Fruit fly (Drosophila melanogaster) whole organism, adult: ENCODE results near the gene Sec16.
A peak's percentile ranks its signal among the peaks of the same experiment; 100 is the strongest.

Experiments
- CG11617 ChIP-seq: fragments of 200-800 bp; sonication (Bioruptor generic); optimal IDR thresholded peaks from 2 replicates; lab custom pipeline; 2017; ENCODE audit warnings: mild to moderate bottlenecking, missing biosample characterization, missing genetic modification reagents, missing genetic modification characterization
- CG12768 ChIP-seq: fragments of 200-800 bp; sonication (Bioruptor generic); optimal IDR thresholded peaks from 2 replicates; lab custom pipeline; 2017; ENCODE audit warnings: missing biosample characterization, missing genetic modification characterization, mild to moderate bottlenecking, moderate library complexity, missing genetic modification reagents
- CG14711 ChIP-seq: fragments of 200-800 bp; sonication (Bioruptor generic); optimal IDR thresholded peaks from 2 replicates; lab custom pipeline; 2018; ENCODE audit warnings: missing biosample characterization, mild to moderate bottlenecking, missing genetic modification characterization, moderate library complexity
- CG1620 ChIP-seq: fragments of 200-800 bp; sonication (Bioruptor generic); optimal IDR thresholded peaks from 2 replicates; lab custom pipeline; 2016; ENCODE audit warnings: missing biosample characterization, missing genetic modification characterization
- CG33017 ChIP-seq: fragments of 200-800 bp; sonication (Bioruptor generic); optimal IDR thresholded peaks from 2 replicates; lab custom pipeline; 2018; ENCODE audit warnings: missing biosample characterization, mild to moderate bottlenecking, missing genetic modification characterization, moderate library complexity
- CG5204 ChIP-seq: fragments of 200-800 bp; sonication (Bioruptor generic); optimal IDR thresholded peaks from 2 replicates; lab custom pipeline; 2016; ENCODE audit warnings: missing biosample characterization, missing genetic modification characterization
- CG7045 ChIP-seq: fragments of 200-800 bp; sonication (Bioruptor generic); optimal IDR thresholded peaks from 2 replicates; lab custom pipeline; 2017; ENCODE audit warnings: missing biosample characterization, mild to moderate bottlenecking, missing genetic modification characterization
- CG7101 ChIP-seq: fragments of 200-800 bp; sonication (Bioruptor generic); optimal IDR thresholded peaks from 2 replicates; lab custom pipeline; 2018; ENCODE audit warnings: missing biosample characterization, mild to moderate bottlenecking, missing genetic modification characterization, moderate library complexity
- Clk ChIP-seq: fragments of 200-800 bp; sonication (Bioruptor generic); optimal IDR thresholded peaks from 2 replicates; lab custom pipeline; 2017; ENCODE audit warnings: missing biosample characterization, missing genetic modification characterization
- Crg-1 ChIP-seq: fragments of 200-800 bp; sonication (Bioruptor generic); optimal IDR thresholded peaks from 2 replicates; lab custom pipeline; 2016; ENCODE audit warnings: missing biosample characterization, missing genetic modification characterization
- Hr96 ChIP-seq: fragments of 200-800 bp; sonication (Bioruptor generic); optimal IDR thresholded peaks from 2 replicates; lab custom pipeline; 2016; ENCODE audit warnings: missing biosample characterization, missing genetic modification characterization
- Mnt ChIP-seq: fragments of 200-800 bp; sonication (Bioruptor generic); optimal IDR thresholded peaks from 2 replicates; lab custom pipeline; 2016; ENCODE audit warnings: missing biosample characterization, mild to moderate bottlenecking, missing genetic modification characterization
- bab1 ChIP-seq: fragments of 200-800 bp; sonication (Bioruptor generic); optimal IDR thresholded peaks from 3 replicates; lab custom pipeline; 2019; ENCODE audit warnings: missing biosample characterization, mild to moderate bottlenecking, missing genetic modification characterization, moderate library complexity
- cic ChIP-seq: fragments of 200-800 bp; sonication (Bioruptor generic); optimal IDR thresholded peaks from 2 replicates; lab custom pipeline; 2017; ENCODE audit warnings: missing biosample characterization, mild to moderate bottlenecking, missing genetic modification characterization, moderate library complexity
- cnc ChIP-seq, 2 experiments: fragments of >200 bp; optimal IDR thresholded peaks; 2 replicates each; lab custom pipeline; 2017
- kay ChIP-seq: fragments of 200-800 bp; sonication (Bioruptor generic); peaks from one replicate; lab custom pipeline; 2016; ENCODE audit warnings: missing biosample characterization, missing genetic modification characterization, borderline replicate concordance
- ovo ChIP-seq: fragments of 200-800 bp; sonication (Bioruptor generic); optimal IDR thresholded peaks from 2 replicates; lab custom pipeline; 2016; ENCODE audit warnings: missing biosample characterization, missing genetic modification characterization
- pad ChIP-seq: fragments of 200-800 bp; sonication (Bioruptor generic); optimal IDR thresholded peaks from 3 replicates; lab custom pipeline; 2017; ENCODE audit warnings: missing biosample characterization, missing genetic modification characterization, mild to moderate bottlenecking, moderate library complexity, missing genetic modification reagents
- tj ChIP-seq: fragments of 200-800 bp; sonication (Bioruptor generic); optimal IDR thresholded peaks from 3 replicates; lab custom pipeline; 2017; ENCODE audit warnings: missing biosample characterization, mild to moderate bottlenecking, missing genetic modification characterization, moderate library complexity
- toe ChIP-seq: fragments of 200-800 bp; sonication (Bioruptor generic); optimal IDR thresholded peaks from 2 replicates; lab custom pipeline; 2016; ENCODE audit warnings: missing biosample characterization, missing genetic modification characterization

Sec16 gene

dm6 chrX:12621640-12622039 lies 25.8 kb downstream of the Sec16 start:
- TF ChIP-seq CG11617 (GFP tag; lab: Kevin White, UChicago) = no peak
- no peak for TF ChIP-seq Clk (GFP tag; lab: Kevin White, UChicago)
- TF ChIP-seq CG33017 (tag; lab: Kevin White, UChicago) = no peak

dm6 chrX:12623992-12624391 lies 28.1 kb downstream of the Sec16 start, which contains the start of gene CG15728:
Gene CG15728 (plus strand): TSS chrX:12624292.
- TF ChIP-seq ovo (GFP tag; lab: Kevin White, UChicago) = no peak
- TF ChIP-seq bab1 (GFP tag; lab: Kevin White, UChicago) = no peak
- TF ChIP-seq Crg-1 (GFP tag; lab: Kevin White, UChicago) = no peak
- TF ChIP-seq CG1620 (GFP tag; lab: Kevin White, UChicago) = no peak
- no peak for TF ChIP-seq Mnt (GFP tag; lab: Kevin White, UChicago)
- TF ChIP-seq toe = no peak
- no peak for TF ChIP-seq CG33017 (tag; lab: Kevin White, UChicago)
- TF ChIP-seq CG12768 (GFP tag; lab: Kevin White, UChicago) = no peak
- no peak for TF ChIP-seq Hr96
- no peak for TF ChIP-seq CG14711 (tag; lab: Kevin White, UChicago)
- TF ChIP-seq CG7045 (GFP tag; lab: Kevin White, UChicago) = no peak
- TF ChIP-seq Clk (GFP tag; lab: Kevin White, UChicago) = no peak
- TF ChIP-seq CG5204 (GFP tag; lab: Kevin White, UChicago) = no peak
- no peak for TF ChIP-seq cic (GFP tag; lab: Kevin White, UChicago)
- no peak for TF ChIP-seq CG7101 (tag; lab: Kevin White, UChicago)
- no peak for TF ChIP-seq cnc (optimal IDR thresholded peaks at IDR 0.05; lab: Kevin White, UChicago)
- no peak for TF ChIP-seq pad (GFP tag; lab: Kevin White, UChicago)
- TF ChIP-seq tj (GFP tag; lab: Kevin White, UChicago) = no peak
- TF ChIP-seq CG11617 (GFP tag; lab: Kevin White, UChicago) = no peak

DNA sequence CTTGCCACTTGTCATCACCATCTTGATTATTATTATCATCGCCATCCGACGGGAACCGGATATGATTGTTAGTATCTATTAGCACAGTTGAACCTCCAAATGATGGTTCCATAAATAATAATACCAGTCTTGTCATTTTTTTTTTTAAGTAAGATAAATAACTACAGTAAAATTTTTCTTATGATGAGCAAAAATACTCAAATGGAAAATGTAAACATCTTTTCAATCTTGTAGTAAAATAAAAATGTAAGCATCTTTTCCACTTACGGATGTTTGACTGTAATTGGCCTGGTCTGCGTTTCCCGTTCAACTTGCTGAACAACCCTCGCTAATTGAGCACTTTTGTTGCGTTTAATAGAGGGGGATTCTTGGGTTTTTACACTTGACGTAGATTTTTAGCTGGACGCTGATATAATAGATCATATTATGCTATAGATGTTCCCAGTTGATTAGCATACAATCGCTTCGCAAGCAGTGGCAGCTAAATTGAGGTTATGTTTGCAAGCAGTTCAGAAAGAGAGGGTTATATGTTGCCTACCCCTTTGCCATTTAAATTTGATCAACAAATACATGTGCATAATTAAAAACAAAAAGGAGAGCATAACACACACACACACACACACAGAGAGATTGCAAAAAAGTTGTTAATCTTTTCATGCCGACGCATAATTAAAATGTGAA lies 29.9 kb downstream of the Sec16 start:
- TF ChIP-seq toe (no peak), bab1 (GFP tag; lab: Kevin White, UChicago) (no peak), Crg-1 (GFP tag; lab: Kevin White, UChicago) (no peak), CG5204 (GFP tag; lab: Kevin White, UChicago) (no peak)

dm6 chrX:12629564-12629963 lies 33.7 kb downstream of the Sec16 start, which contains the start of the genes Aven and CG2540:
Gene Aven (minus strand): TSS chrX:12629640.
Gene CG2540 (plus strand): TSS chrX:12629878.
- peak; percentile 71 for TF ChIP-seq CG12768 (GFP tag; lab: Kevin White, UChicago)
- no peak for TF ChIP-seq cnc (optimal IDR thresholded peaks at IDR 0.05; lab: Kevin White, UChicago)
- TF ChIP-seq CG7101 (tag; lab: Kevin White, UChicago) = peak; percentile 94
- TF ChIP-seq kay (GFP tag; lab: Kevin White, UChicago) = peak; percentile 37
- TF ChIP-seq Crg-1 (GFP tag; lab: Kevin White, UChicago) = peak; percentile 66
- no peak for TF ChIP-seq Hr96
- peak; percentile 87 for TF ChIP-seq CG33017 (tag; lab: Kevin White, UChicago)
- TF ChIP-seq CG14711 (tag; lab: Kevin White, UChicago) = peak; percentile 99
- peak; percentile 91 for TF ChIP-seq CG11617 (GFP tag; lab: Kevin White, UChicago)
- TF ChIP-seq CG5204 (GFP tag; lab: Kevin White, UChicago) = no peak
- TF ChIP-seq Mnt (GFP tag; lab: Kevin White, UChicago) = peak; percentile 64
- peak; percentile 74 for TF ChIP-seq CG7045 (GFP tag; lab: Kevin White, UChicago)
- TF ChIP-seq ovo (GFP tag; lab: Kevin White, UChicago) = peak; percentile 87
- peak; percentile 69 for TF ChIP-seq tj (GFP tag; lab: Kevin White, UChicago)
- peak; percentile 75 for TF ChIP-seq pad (GFP tag; lab: Kevin White, UChicago)
- peak; percentile 37 for TF ChIP-seq Clk (GFP tag; lab: Kevin White, UChicago)
- TF ChIP-seq cic (GFP tag; lab: Kevin White, UChicago) = peak; percentile 45
- TF ChIP-seq bab1 (GFP tag; lab: Kevin White, UChicago) = peak; percentile 94
- peak; percentile 31 for TF ChIP-seq CG1620 (GFP tag; lab: Kevin White, UChicago)
- peak; percentile 34 for TF ChIP-seq toe

dm6 chrX:12631317-12632156 lies 35.7 kb downstream of the Sec16 start, which contains the start of gene Tomosyn:
Gene Tomosyn (plus strand): TSS chrX:12631605.
- peak; percentile 4 for TF ChIP-seq Crg-1 (GFP tag; lab: Kevin White, UChicago)
- TF ChIP-seq CG7101 (tag; lab: Kevin White, UChicago) = peak; percentile 23
- TF ChIP-seq bab1 (GFP tag; lab: Kevin White, UChicago) = peak; percentile 14
- TF ChIP-seq Mnt (GFP tag; lab: Kevin White, UChicago) = no peak
- TF ChIP-seq toe = peak; percentile 20
- TF ChIP-seq Clk (GFP tag; lab: Kevin White, UChicago) = no peak
- TF ChIP-seq CG14711 (tag; lab: Kevin White, UChicago) = peak; percentile 23
- peak; percentile 57 for TF ChIP-seq CG11617 (GFP tag; lab: Kevin White, UChicago)
- peak; percentile 4 for TF ChIP-seq cic (GFP tag; lab: Kevin White, UChicago)
- no peak for TF ChIP-seq CG7045 (GFP tag; lab: Kevin White, UChicago)
- TF ChIP-seq CG33017 (tag; lab: Kevin White, UChicago) = no peak
- TF ChIP-seq pad (GFP tag; lab: Kevin White, UChicago) = peak; percentile 20
- no peak for TF ChIP-seq CG5204 (GFP tag; lab: Kevin White, UChicago)
- TF ChIP-seq Hr96 = no peak
- TF ChIP-seq tj (GFP tag; lab: Kevin White, UChicago) = no peak
- peak; percentile 43 for TF ChIP-seq CG1620 (GFP tag; lab: Kevin White, UChicago)
- peak; percentile 93 for TF ChIP-seq ovo (GFP tag; lab: Kevin White, UChicago)
- peak; percentile 92 for TF ChIP-seq kay (GFP tag; lab: Kevin White, UChicago)
- no peak for TF ChIP-seq CG12768 (GFP tag; lab: Kevin White, UChicago)
- no peak for TF ChIP-seq cnc (optimal IDR thresholded peaks at IDR 0.05; lab: Kevin White, UChicago)
